Fruit fly (Drosophila melanogaster): ENCODE results near the gene rdgB.

Gene rdgB

DNA sequence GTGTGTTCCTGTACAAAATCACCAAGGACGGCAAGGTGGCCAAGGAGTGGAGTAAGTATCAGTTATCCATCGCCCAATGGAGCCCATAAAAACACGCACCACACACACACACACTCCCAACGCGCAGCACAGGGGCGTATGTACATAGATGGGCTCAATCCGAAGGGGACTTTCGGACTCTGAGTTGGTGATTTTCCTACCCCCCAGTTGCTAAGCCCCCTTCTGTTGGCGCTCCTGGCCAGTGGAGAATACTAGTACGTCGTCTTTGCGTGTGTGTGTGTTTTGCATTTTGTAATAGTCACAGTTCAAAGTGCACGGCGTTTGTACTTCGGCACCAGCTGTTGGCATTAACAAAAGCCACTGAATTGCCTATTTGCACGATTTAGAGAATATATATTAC lies 22.5 kb upstream of the rdgB start (continued):
- peak; percentile 68 for TF ChIP-seq toy (GFP tag; IDR thresholded peaks at IDR 0.05)
- peak; percentile 36 for TF ChIP-seq Jarid2 (GFP tag; optimal IDR thresholded peaks at IDR 0.05)
- no peak for TF ChIP-seq run (tag; optimal IDR thresholded peaks at IDR 0.05)
- no peak for TF ChIP-seq knrl (GFP tag; IDR thresholded peaks at IDR 0.05; ENCODE audit: partially characterized antibody)
- TF ChIP-seq CG30431 (GFP tag; optimal IDR thresholded peaks at IDR 0.05) = peak; percentile 63
- peak; percentile 47; the same call in 1 of the 2 replicates for TF ChIP-seq aop (GFP tag; IDR thresholded peaks at IDR 0.05)
- TF ChIP-seq CG9932 (GFP tag; IDR thresholded peaks at IDR 0.05) = peak; percentile 89
- peak; percentile 32 for TF ChIP-seq MESR4 (GFP tag; optimal IDR thresholded peaks at IDR 0.05)
- 0 out of 3 replicates have a peak, but pooled peaks have one; percentile 46 for TF ChIP-seq CG7357 (GFP tag; IDR thresholded peaks at IDR 0.05)
- peak; percentile 80 for TF ChIP-seq ATbp (GFP tag; optimal IDR thresholded peaks at IDR 0.05)
- no peak for TF ChIP-seq stwl (tag; optimal IDR thresholded peaks at IDR 0.05)
- peak; percentile 84 for TF ChIP-seq CG11247 (GFP tag; IDR thresholded peaks at IDR 0.05)
- TF ChIP-seq lola (GFP tag; optimal IDR thresholded peaks at IDR 0.05) = peak in 1 of 3 experiments; percentile 28
- peak; percentile 47; the same call in 1 of the 2 replicates for TF ChIP-seq danr (GFP tag; IDR thresholded peaks at IDR 0.05)
- peak; percentile 74 for TF ChIP-seq CG15514 (GFP tag; optimal IDR thresholded peaks at IDR 0.05)
- TF ChIP-seq CG6654 (GFP tag; optimal IDR thresholded peaks at IDR 0.05) = peak; percentile 11
- peak; percentile 69; the same call in 2 of the 3 replicates for TF ChIP-seq B-H1 (GFP tag; IDR thresholded peaks at IDR 0.05)
- peak; percentile 71 for TF ChIP-seq gcm2 (GFP tag; optimal IDR thresholded peaks at IDR 0.05)
- TF ChIP-seq mld (GFP tag; IDR thresholded peaks at IDR 0.05; ENCODE audit: partially characterized antibody) = no peak
- peak; percentile 71 for TF ChIP-seq CG17829 (tag; optimal IDR thresholded peaks at IDR 0.05)
- TF ChIP-seq ci (GFP tag; IDR thresholded peaks at IDR 0.05) = peak; percentile 89
- TF ChIP-seq z (GFP tag; IDR thresholded peaks at IDR 0.05) = peak; percentile 53; the same call in 1 of the 3 replicates
- peak; percentile 67 for TF ChIP-seq CG5180 (GFP tag; optimal IDR thresholded peaks at IDR 0.05)
- no peak for TF ChIP-seq Poxn (GFP tag; IDR thresholded peaks at IDR 0.05)
- no peak for TF ChIP-seq ro (GFP tag; IDR thresholded peaks at IDR 0.05)
- TF ChIP-seq HLH54F (GFP tag; optimal IDR thresholded peaks at IDR 0.05) = peak; percentile 84
- TF ChIP-seq Eip74EF (GFP tag; optimal IDR thresholded peaks at IDR 0.05) = peak in 1 of 2 experiments; percentile 12
- TF ChIP-seq CG7271 (tag; optimal IDR thresholded peaks at IDR 0.05) = no peak
- TF ChIP-seq CG3847 (GFP tag; IDR thresholded peaks at IDR 0.05) = peak; percentile 74
- TF ChIP-seq CG11695 (GFP tag; IDR thresholded peaks at IDR 0.05) = peak; percentile 72; the same call in 1 of the 3 replicates
- TF ChIP-seq hkb (optimal IDR thresholded peaks at IDR 0.05) = no peak
- TF ChIP-seq hkb (GFP tag; IDR thresholded peaks at IDR 0.05) = peak; percentile 73
- no peak for TF ChIP-seq ham (GFP tag; IDR thresholded peaks at IDR 0.05)
- peak; percentile 42 for TF ChIP-seq exex (tag; optimal IDR thresholded peaks at IDR 0.05)
- no peak for TF ChIP-seq pita (GFP tag; optimal IDR thresholded peaks at IDR 0.05)
- peak; percentile 67 for TF ChIP-seq tap (tag; optimal IDR thresholded peaks at IDR 0.05)
- TF ChIP-seq kni (GFP tag; optimal IDR thresholded peaks at IDR 0.05) = no peak
- peak; percentile 75 for TF ChIP-seq stc (GFP tag; IDR thresholded peaks at IDR 0.05)
- TF ChIP-seq jing (GFP tag; optimal IDR thresholded peaks at IDR 0.05) = peak; percentile 47
- TF ChIP-seq Ets65A (GFP tag) = peak; percentile 97
- TF ChIP-seq CG10267 (tag; optimal IDR thresholded peaks at IDR 0.05) = peak; percentile 48
- no peak for TF ChIP-seq trem (tag; optimal IDR thresholded peaks at IDR 0.05)
- peak; percentile 71 for TF ChIP-seq cwo (GFP tag; optimal IDR thresholded peaks at IDR 0.05)
- TF ChIP-seq Mrtf (GFP tag; IDR thresholded peaks at IDR 0.05) = peak; percentile 89
- TF ChIP-seq Asciz (GFP tag; optimal IDR thresholded peaks at IDR 0.05) = peak; percentile 8
- TF ChIP-seq zf30C (GFP tag; optimal IDR thresholded peaks at IDR 0.05) = no peak
- TF ChIP-seq peb (GFP tag; IDR thresholded peaks at IDR 0.05) = peak; percentile 66; the same call in 1 of the 2 replicates
- TF ChIP-seq CG31441 (GFP tag; IDR thresholded peaks at IDR 0.05) = no peak; the same call in 1 of the 2 replicates
- TF ChIP-seq crp (GFP tag; optimal IDR thresholded peaks at IDR 0.05) = no peak
- peak; percentile 35 for TF ChIP-seq wek (GFP tag; optimal IDR thresholded peaks at IDR 0.05)
